Worm (Caenorhabditis elegans): ENCODE results near the gene T04F8.8.

- TF ChIP-seq pha-4 (GFP tag; IDR thresholded peaks at IDR 0.05) (no peak), pha-4 (tag; optimal IDR thresholded peaks at IDR 0.05) (no peak), set-16 (GFP tag; IDR thresholded peaks at IDR 0.05) (no peak), saeg-2 (GFP tag; IDR thresholded peaks at IDR 0.05) (no peak), dmd-8 (GFP tag; IDR thresholded peaks at IDR 0.05) (no peak), lin-38 (GFP tag; IDR thresholded peaks at IDR 0.05) (no peak), lin-1 (GFP tag; IDR thresholded peaks at IDR 0.05) (no peak), nhr-48 (tag; optimal IDR thresholded peaks at IDR 0.05) (no peak), nhr-25 (tag; optimal IDR thresholded peaks at IDR 0.05; ENCODE audit: borderline replicate concordance, insufficient read depth) (no peak), unc-39 (tag; optimal IDR thresholded peaks at IDR 0.05) (no peak)
These were observed 14.0 kb upstream of the T04F8.8 start for ce11 chrX:11633278-11633677.
